Fruit fly (Drosophila melanogaster) whole organism, embryonic: ENCODE measurements around the gene dachs.

Experiments
- Atf3 ChIP-seq: fragments of 200-800 bp; sonication (Bioruptor generic); optimal IDR thresholded peaks from 3 replicates; lab custom pipeline; 2016; ENCODE audit warnings: missing biosample characterization, missing genetic modification characterization
- Awh ChIP-seq: fragments of 200-800 bp; sonication (Bioruptor generic); IDR thresholded peaks from 2 replicates; pipeline ENCODE4, ENCODE4 v1.3.6; 2022; ENCODE audit warnings: missing biosample characterization, missing genetic modification characterization
- Bteb2 ChIP-seq: fragments of 200-800 bp; sonication (Bioruptor generic); optimal IDR thresholded peaks from 2 replicates; lab custom pipeline; 2016; ENCODE audit warnings: missing biosample characterization, missing genetic modification characterization
- CG10147 ChIP-seq: fragments of 200-800 bp; sonication (Bioruptor generic); optimal IDR thresholded peaks from 2 replicates; lab custom pipeline; 2019; ENCODE audit warnings: missing biosample characterization, mild to moderate bottlenecking, missing genetic modification characterization, moderate library complexity
- CG10366 ChIP-seq: fragments of 200-800 bp; sonication (Bioruptor generic); IDR thresholded peaks from 2 replicates; pipeline ENCODE4 v1.3.6; 2022; ENCODE audit warnings: missing biosample characterization, missing genetic modification characterization
- CG13123 ChIP-seq: fragments of 200-800 bp; sonication (Bioruptor generic); optimal IDR thresholded peaks from 2 replicates; lab custom pipeline; 2016; ENCODE audit warnings: missing biosample characterization, missing genetic modification characterization
- CG13775 ChIP-seq: fragments of 200-800 bp; sonication (Bioruptor generic); optimal IDR thresholded peaks from 3 replicates; lab custom pipeline; 2017; ENCODE audit warnings: missing biosample characterization, mild to moderate bottlenecking, missing genetic modification characterization
- CG14441 ChIP-seq: fragments of 200-800 bp; sonication (Bioruptor generic); IDR thresholded peaks from 2 replicates; pipeline ENCODE4 v1.3.6; 2022; ENCODE audit warnings: missing biosample characterization, missing genetic modification characterization
- CG14860 ChIP-seq: fragments of 200-800 bp; sonication (Bioruptor generic); IDR thresholded peaks from 3 replicates; pipeline ENCODE4 v1.3.6; 2022; ENCODE audit warnings: missing biosample characterization, missing genetic modification characterization; ENCODE audit not compliant: partially characterized antibody
- CG15601 ChIP-seq: fragments of 200-800 bp; sonication (Bioruptor generic); optimal IDR thresholded peaks from 3 replicates; lab custom pipeline; 2019; ENCODE audit warnings: missing biosample characterization, mild to moderate bottlenecking, missing genetic modification characterization, moderate library complexity
- CG1647 ChIP-seq: fragments of 200-800 bp; sonication (Bioruptor generic); optimal IDR thresholded peaks from 3 replicates; lab custom pipeline; 2016; ENCODE audit warnings: missing biosample characterization, missing genetic modification characterization
- CG16815 ChIP-seq: fragments of 200-800 bp; sonication (Bioruptor generic); optimal IDR thresholded peaks from 3 replicates; lab custom pipeline; 2017; ENCODE audit warnings: missing biosample characterization, mild to moderate bottlenecking, missing genetic modification characterization
- CG16863 ChIP-seq: fragments of 200-800 bp; sonication (Bioruptor generic); optimal IDR thresholded peaks from 3 replicates; lab custom pipeline; 2016; ENCODE audit warnings: missing biosample characterization, missing genetic modification characterization
- CG17359 ChIP-seq: fragments of 200-800 bp; sonication (Bioruptor generic); optimal IDR thresholded peaks from 3 replicates; lab custom pipeline; 2018; ENCODE audit warnings: missing biosample characterization, mild to moderate bottlenecking, missing genetic modification characterization, moderate library complexity
- CG17912 ChIP-seq: fragments of 200-800 bp; sonication (Bioruptor generic); optimal IDR thresholded peaks from 2 replicates; lab custom pipeline; 2018; ENCODE audit warnings: missing biosample characterization, mild to moderate bottlenecking, missing genetic modification characterization
- CG1832 ChIP-seq: fragments of 200-800 bp; sonication (Bioruptor generic); optimal IDR thresholded peaks from 2 replicates; lab custom pipeline; 2017; ENCODE audit warnings: missing biosample characterization, mild to moderate bottlenecking, missing genetic modification characterization, inconsistent platforms
- CG2889 ChIP-seq: fragments of 200-800 bp; sonication (Bioruptor generic); IDR thresholded peaks from 3 replicates; pipeline ENCODE4 v1.3.6; 2022; ENCODE audit warnings: missing biosample characterization, missing genetic modification characterization
- CG32532 ChIP-seq: fragments of 200-800 bp; sonication (Bioruptor generic); IDR thresholded peaks from 2 replicates; pipeline ENCODE4 v1.3.6; 2022; ENCODE audit warnings: missing biosample characterization, missing genetic modification characterization
- CG34376 ChIP-seq: fragments of 200-800 bp; sonication (Bioruptor generic); optimal IDR thresholded peaks from 2 replicates; lab custom pipeline; 2018; ENCODE audit warnings: missing biosample characterization, mild to moderate bottlenecking, missing genetic modification characterization
- CG42726 ChIP-seq: fragments of 200-800 bp; sonication (Bioruptor generic); IDR thresholded peaks from 2 replicates; pipeline ENCODE4 v1.3.6; 2022; ENCODE audit warnings: missing biosample characterization, missing genetic modification characterization; ENCODE audit not compliant: partially characterized antibody
- CG8944 ChIP-seq: fragments of 200-800 bp; sonication (Bioruptor generic); optimal IDR thresholded peaks from 3 replicates; lab custom pipeline; 2016; ENCODE audit warnings: missing biosample characterization, missing genetic modification characterization
- Dfd ChIP-seq, 2 experiments: fragments of >200 bp; optimal IDR thresholded peaks; 2 replicates each; lab custom pipeline; 2017; ENCODE audit warnings: missing biosample characterization in 2 of 2, missing genetic modification characterization in 2 of 2
- Hr51 ChIP-seq, 2 experiments: fragments of 200-800 bp; sonication (Bioruptor generic); optimal IDR thresholded peaks; 2 replicates in 1 of 2; 3 replicates in 1 of 2; lab custom pipeline; 2016 to 2018; ENCODE audit warnings: missing biosample characterization in 2 of 2, missing genetic modification characterization in 2 of 2, mild to moderate bottlenecking in 1 of 2, moderate library complexity in 1 of 2
- NFAT ChIP-seq: fragments of 200-800 bp; sonication (Bioruptor generic); IDR thresholded peaks from 2 replicates; pipeline ENCODE4 v1.3.6; 2022; ENCODE audit warnings: missing biosample characterization, missing genetic modification characterization
- Nf-YA ChIP-seq: fragments of 200-800 bp; sonication (Bioruptor generic); IDR thresholded peaks from 2 replicates; pipeline ENCODE4 v1.3.6; 2022; ENCODE audit warnings: missing biosample characterization, missing genetic modification characterization
- Opbp ChIP-seq: fragments of 200-800 bp; sonication (Bioruptor generic); IDR thresholded peaks from 3 replicates; pipeline ENCODE4 v1.3.6; 2022; ENCODE audit warnings: missing biosample characterization, missing genetic modification characterization; ENCODE audit not compliant: partially characterized antibody
- PHDP ChIP-seq: fragments of 200-800 bp; sonication (Bioruptor generic); optimal IDR thresholded peaks from 3 replicates; lab custom pipeline; 2018; ENCODE audit warnings: missing biosample characterization, mild to moderate bottlenecking, missing genetic modification characterization, moderate library complexity
- Rx ChIP-seq: fragments of 200-800 bp; sonication (Bioruptor generic); IDR thresholded peaks from 2 replicates; pipeline ENCODE4 v1.3.6; 2022; ENCODE audit warnings: missing biosample characterization, missing genetic modification characterization
- Xrp1 ChIP-seq: fragments of 200-800 bp; sonication (Bioruptor generic); IDR thresholded peaks from 2 replicates; pipeline ENCODE4 v1.3.6; 2022; ENCODE audit warnings: missing biosample characterization, missing genetic modification characterization
- al ChIP-seq: fragments of 200-800 bp; sonication (Bioruptor generic); IDR thresholded peaks from 2 replicates; pipeline ENCODE4 v1.3.6; 2022; ENCODE audit warnings: missing biosample characterization, missing genetic modification characterization
- bab2 ChIP-seq: fragments of 200-800 bp; sonication (Bioruptor generic); optimal IDR thresholded peaks from 2 replicates; lab custom pipeline; 2016; ENCODE audit warnings: missing biosample characterization, missing genetic modification characterization
- dm ChIP-seq: fragments of 200-800 bp; sonication (Bioruptor generic); optimal IDR thresholded peaks from 3 replicates; lab custom pipeline; 2016; ENCODE audit warnings: missing biosample characterization, missing genetic modification characterization
- ewg ChIP-seq: fragments of 200-800 bp; sonication (Bioruptor generic); optimal IDR thresholded peaks from 3 replicates; lab custom pipeline; 2017; ENCODE audit warnings: mild to moderate bottlenecking, missing biosample characterization, missing genetic modification reagents, missing genetic modification characterization
- gce ChIP-seq: fragments of 200-800 bp; sonication (Bioruptor generic); IDR thresholded peaks from 3 replicates; pipeline ENCODE4 v1.3.6; 2022; ENCODE audit warnings: missing biosample characterization, missing genetic modification characterization
- gem ChIP-seq: fragments of 200-800 bp; sonication (Bioruptor generic); optimal IDR thresholded peaks from 2 replicates; lab custom pipeline; 2019; ENCODE audit warnings: missing biosample characterization, mild to moderate bottlenecking, missing genetic modification characterization, moderate library complexity
- gfzf ChIP-seq: fragments of 200-800 bp; sonication (Bioruptor generic); optimal IDR thresholded peaks from 2 replicates; lab custom pipeline; 2016; ENCODE audit warnings: missing biosample characterization, mild to moderate bottlenecking, missing genetic modification characterization, moderate library complexity
- gsb ChIP-seq: fragments of 200-800 bp; sonication (Bioruptor generic); IDR thresholded peaks from 2 replicates; pipeline ENCODE4 v1.3.6; 2022; ENCODE audit warnings: missing biosample characterization, missing genetic modification characterization
- gt ChIP-seq: fragments of 200-800 bp; sonication (Bioruptor generic); IDR thresholded peaks from 2 replicates; pipeline ENCODE4 v1.3.6; 2022; ENCODE audit warnings: missing biosample characterization, missing genetic modification characterization
- jigr1 ChIP-seq: fragments of 200-800 bp; sonication (Bioruptor generic); IDR thresholded peaks from 3 replicates; pipeline ENCODE4 v1.3.6; 2022; ENCODE audit warnings: missing biosample characterization, missing genetic modification characterization
- kah ChIP-seq: fragments of 200-800 bp; sonication (Bioruptor generic); optimal IDR thresholded peaks from 2 replicates; lab custom pipeline; 2018; ENCODE audit warnings: missing biosample characterization, mild to moderate bottlenecking, missing genetic modification characterization
- kay ChIP-seq: fragments of 200-800 bp; sonication (Bioruptor generic); optimal IDR thresholded peaks from 2 replicates; lab custom pipeline; 2016; ENCODE audit warnings: missing biosample characterization, missing genetic modification characterization
- nmo ChIP-seq: fragments of 200-800 bp; sonication (Bioruptor generic); optimal IDR thresholded peaks from 2 replicates; lab custom pipeline; 2018; ENCODE audit warnings: missing biosample characterization, mild to moderate bottlenecking, missing genetic modification characterization, moderate library complexity
- p53 ChIP-seq: fragments of 200-800 bp; sonication (Bioruptor generic); optimal IDR thresholded peaks from 2 replicates; lab custom pipeline; 2016; ENCODE audit warnings: missing biosample characterization, missing genetic modification characterization
- pan ChIP-seq, 4 experiments: fragments of >200 bp in 3 of 4; fragments of 200-800 bp in 1 of 4; sonication (Bioruptor generic) in 1 of 4; optimal IDR thresholded peaks in 3 of 4; IDR thresholded peaks in 1 of 4; 2 replicates each; pipeline versions ENCODE4 v1.3.6 to Lab custom; 2017 to 2022; ENCODE audit warnings: missing biosample characterization in 2 of 4, missing genetic modification characterization in 2 of 4, mixed read lengths in 1 of 4
- pros ChIP-seq: fragments of 200-800 bp; sonication (Bioruptor generic); optimal IDR thresholded peaks from 3 replicates; lab custom pipeline; 2019; ENCODE audit warnings: missing biosample characterization, mild to moderate bottlenecking, missing genetic modification characterization, moderate library complexity
- tll ChIP-seq, 2 experiments: fragments of 200-800 bp in 1 of 2; fragments of >200 bp in 1 of 2; sonication (Bioruptor generic) in 1 of 2; optimal IDR thresholded peaks; 2 replicates each; lab custom pipeline; 2017 to 2019; ENCODE audit warnings: missing biosample characterization in 2 of 2, missing genetic modification characterization in 2 of 2, mild to moderate bottlenecking in 1 of 2, moderate library complexity in 1 of 2
- tna ChIP-seq: fragments of 200-800 bp; sonication (Bioruptor generic); IDR thresholded peaks from 2 replicates; pipeline ENCODE4 v1.3.6; 2022; ENCODE audit warnings: missing biosample characterization, missing genetic modification characterization; ENCODE audit not compliant: partially characterized antibody
- vnd ChIP-seq: fragments of 200-800 bp; sonication (Bioruptor generic); IDR thresholded peaks from 3 replicates; pipeline ENCODE4 v1.3.6; 2022; ENCODE audit warnings: missing biosample characterization, missing genetic modification characterization; ENCODE audit not compliant: partially characterized antibody
- yki ChIP-seq: fragments of >200 bp; optimal IDR thresholded peaks from 3 replicates; lab custom pipeline; 2018
- z ChIP-seq: fragments of 200-800 bp; sonication (Bioruptor generic); IDR thresholded peaks from 3 replicates; pipeline ENCODE4 v1.3.6; 2022; ENCODE audit warnings: missing biosample characterization, missing genetic modification characterization

dachs gene

dm6 chr2L:8473448-8473847 lies 6.8 kb downstream of the dachs start (continued):
- TF ChIP-seq Bteb2 (GFP tag; lab: Kevin White, UChicago), result no peak
- TF ChIP-seq Rx, result no peak
- TF ChIP-seq CG1832 (GFP tag; lab: Kevin White, UChicago), result no peak
- no peak for TF ChIP-seq CG14860 (GFP tag; lab: Robert Waterston, UW)
- no peak for TF ChIP-seq CG13123 (GFP tag; lab: Kevin White, UChicago)
- TF ChIP-seq pros (GFP tag; lab: Kevin White, UChicago), result no peak
- TF ChIP-seq PHDP (tag; lab: Kevin White, UChicago), result no peak
- TF ChIP-seq pan (optimal IDR thresholded peaks at IDR 0.05; lab: Kevin White, UChicago), result no peak
- peak in 1 of 2 experiments; percentile 77 for TF ChIP-seq pan (GFP tag; optimal IDR thresholded peaks at IDR 0.05 in 1 of 2, IDR thresholded peaks at IDR 0.05 in 1 of 2)
- peak; percentile 81 for TF ChIP-seq Xrp1 (GFP tag; lab: Robert Waterston, UW)
- no peak for TF ChIP-seq CG17912 (GFP tag; lab: Kevin White, UChicago)
- TF ChIP-seq Awh (GFP tag; lab: Robert Waterston, UW), result peak; percentile 67; the same call in 1 of the 2 replicates
- no peak; the same call in 1 of the 2 replicates for TF ChIP-seq gt (GFP tag; lab: Robert Waterston, UW)
- no peak for TF ChIP-seq Opbp (GFP tag; lab: Robert Waterston, UW)
- no peak for TF ChIP-seq p53
- TF ChIP-seq CG16815 (GFP tag; lab: Kevin White, UChicago), result peak; percentile 42
- peak; percentile 43; the same call in 1 of the 2 replicates for TF ChIP-seq NFAT
- TF ChIP-seq nmo (GFP tag; lab: Kevin White, UChicago), result peak; percentile 62
- no peak for TF ChIP-seq CG34376 (GFP tag; lab: Kevin White, UChicago)
- peak; percentile 22 for TF ChIP-seq CG15601 (tag; lab: Kevin White, UChicago)
- TF ChIP-seq CG1647 (GFP tag; lab: Kevin White, UChicago), result peak; percentile 19
- TF ChIP-seq CG8944, result no peak
- no peak for TF ChIP-seq yki (lab: Kevin White, UChicago)
- TF ChIP-seq CG10366, result peak; percentile 65
- TF ChIP-seq CG16863 (GFP tag; lab: Kevin White, UChicago), result no peak
- TF ChIP-seq CG32532 (GFP tag; lab: Robert Waterston, UW), result peak; percentile 48
- peak; percentile 56 for TF ChIP-seq bab2 (GFP tag; lab: Kevin White, UChicago)
- TF ChIP-seq kay (GFP tag; lab: Kevin White, UChicago), result no peak
- TF ChIP-seq CG17359 (tag; lab: Kevin White, UChicago), result peak; percentile 66
- peak; percentile 49; the same call in 1 of the 3 replicates for TF ChIP-seq CG2889
- TF ChIP-seq vnd, result no peak
- no peak for TF ChIP-seq CG10147 (GFP tag; lab: Kevin White, UChicago)
- peak; percentile 66 for TF ChIP-seq gem (tag; lab: Kevin White, UChicago)
- no peak; the same call in 1 of the 2 replicates for TF ChIP-seq gsb (GFP tag; lab: Robert Waterston, UW)
- TF ChIP-seq al (GFP tag; lab: Robert Waterston, UW), result no peak
- no peak for TF ChIP-seq Dfd (GFP tag; optimal IDR thresholded peaks at IDR 0.05; lab: Kevin White, UChicago)
- TF ChIP-seq Atf3 (GFP tag; lab: Kevin White, UChicago), result peak; percentile 25
- TF ChIP-seq tna, result no peak
- no peak for TF ChIP-seq kah (GFP tag; lab: Kevin White, UChicago)
- no peak for TF ChIP-seq Nf-YA (GFP tag; lab: Robert Waterston, UW)
- no peak for TF ChIP-seq tll (GFP tag; optimal IDR thresholded peaks at IDR 0.05; lab: Kevin White, UChicago)
- no peak for TF ChIP-seq jigr1
- peak; percentile 27 to 65 for TF ChIP-seq Hr51 (GFP tag; optimal IDR thresholded peaks at IDR 0.05; lab: Kevin White, UChicago)
- TF ChIP-seq dm (GFP tag; lab: Kevin White, UChicago), result no peak
- TF ChIP-seq ewg (GFP tag; lab: Kevin White, UChicago), result no peak
- TF ChIP-seq gce (GFP tag; lab: Robert Waterston, UW), result peak; percentile 61; the same call in 1 of the 3 replicates
- peak; percentile 67 for TF ChIP-seq CG14441 (GFP tag; lab: Robert Waterston, UW)
- no peak for TF ChIP-seq z (GFP tag; lab: Robert Waterston, UW)
- TF ChIP-seq CG42726 (GFP tag; lab: Robert Waterston, UW), result no peak
- TF ChIP-seq CG13775 (GFP tag; lab: Kevin White, UChicago), result peak; percentile 22
- TF ChIP-seq gfzf (GFP tag; lab: Kevin White, UChicago), result no peak
